Fruit fly (Drosophila melanogaster): ENCODE measurements around the gene CG31294.

CG31294 gene

DNA sequence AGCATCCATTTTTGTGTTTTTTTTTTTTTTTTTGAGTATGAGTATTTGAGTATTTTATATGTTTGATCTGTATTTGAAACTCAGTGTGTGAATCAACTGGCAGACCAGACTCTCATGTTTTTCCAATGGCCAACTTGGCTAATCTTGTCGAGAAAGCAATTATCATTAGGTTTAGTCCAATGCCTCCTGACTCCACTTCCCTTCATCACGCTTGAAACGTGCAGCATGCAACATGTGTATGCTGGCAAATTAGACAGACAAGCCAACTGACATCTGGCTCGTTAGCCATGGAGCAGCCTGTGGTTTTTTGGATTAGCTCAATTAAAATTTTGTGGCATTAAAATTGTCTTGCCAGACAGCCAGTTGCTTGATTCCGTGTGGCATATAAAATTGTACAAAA is at the start of gene CG31294:
CG31294 (minus strand) TSS at position 101 of the 400 bp plus-strand sequence.
- no peak for TF ChIP-seq CG8478 (optimal IDR thresholded peaks at IDR 0.05)
- TF ChIP-seq CTCF (optimal IDR thresholded peaks at IDR 0.05) = no peak

DNA sequence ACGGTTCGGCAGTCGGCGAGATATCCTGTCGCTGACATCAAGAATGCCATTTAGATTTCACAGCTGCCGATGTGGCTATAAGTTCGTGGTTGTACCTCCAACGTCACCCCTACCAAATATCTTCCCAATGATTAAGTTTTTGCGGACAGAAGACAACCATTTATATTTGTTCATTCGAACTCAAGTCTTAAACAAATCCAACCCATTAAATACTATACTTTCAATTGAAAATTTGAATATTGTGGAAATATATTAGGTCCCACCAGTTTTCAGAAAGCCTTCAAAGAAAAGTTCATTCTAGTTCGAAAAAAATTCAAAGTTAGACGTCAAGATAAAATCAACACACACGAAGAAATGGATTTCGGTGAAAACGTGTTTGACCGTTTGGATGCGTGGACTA is 46.4 kb upstream of the CG31294 start, which contains the start of gene CG12784:
CG12784 (plus strand) TSS at position 301 of the 400 bp plus-strand sequence.
- no peak for TF ChIP-seq CTCF (optimal IDR thresholded peaks at IDR 0.05)
- no peak for TF ChIP-seq CG8478 (optimal IDR thresholded peaks at IDR 0.05)

DNA sequence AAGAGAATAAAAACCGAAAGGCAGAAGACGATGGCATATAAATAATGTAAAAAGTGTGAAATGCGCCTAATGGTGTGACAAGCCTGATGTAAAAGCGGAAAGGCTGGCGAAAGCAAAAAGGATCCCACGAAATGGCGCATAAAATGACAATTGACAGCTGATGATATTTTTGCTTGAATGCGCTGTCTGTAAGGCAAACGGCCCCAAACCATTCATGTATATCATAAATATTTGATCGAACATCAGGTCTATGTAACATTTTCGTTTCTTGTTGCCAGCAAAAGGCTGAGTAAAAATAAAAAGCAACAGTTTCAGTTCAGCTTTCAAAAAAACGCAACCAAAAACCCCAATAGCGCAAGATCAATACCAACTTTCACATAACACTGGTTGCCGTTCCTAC is 28.0 kb upstream of the CG31294 start, which contains the start of gene CG4520:
CG4520 (plus strand) TSS at position 301 of the 400 bp plus-strand sequence.
- TF ChIP-seq CTCF (optimal IDR thresholded peaks at IDR 0.05) (no peak), CG8478 (optimal IDR thresholded peaks at IDR 0.05) (no peak)

DNA sequence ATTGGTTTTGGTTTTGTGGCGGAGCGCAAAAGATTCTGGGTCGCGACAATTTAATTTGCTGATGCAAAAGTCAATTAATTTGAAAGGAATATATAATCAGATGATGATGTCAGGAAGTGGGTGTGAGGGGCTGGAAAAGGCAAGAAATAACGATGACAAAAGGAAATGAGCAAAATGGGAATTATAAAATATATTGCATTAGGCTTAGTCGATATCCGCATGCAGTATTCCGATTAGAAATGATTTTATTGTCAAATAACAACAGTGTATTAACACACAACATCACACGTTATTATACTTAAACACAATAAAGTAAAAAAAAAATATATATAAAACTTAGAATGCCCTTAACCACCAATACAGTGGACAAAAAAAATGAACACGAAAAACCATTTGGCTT is 15.1 kb upstream of the CG31294 start, which contains the start of gene CG34274:
CG34274 (plus strand) TSS at position 301 of the 400 bp plus-strand sequence.
- TF ChIP-seq CTCF (optimal IDR thresholded peaks at IDR 0.05) = no peak

DNA sequence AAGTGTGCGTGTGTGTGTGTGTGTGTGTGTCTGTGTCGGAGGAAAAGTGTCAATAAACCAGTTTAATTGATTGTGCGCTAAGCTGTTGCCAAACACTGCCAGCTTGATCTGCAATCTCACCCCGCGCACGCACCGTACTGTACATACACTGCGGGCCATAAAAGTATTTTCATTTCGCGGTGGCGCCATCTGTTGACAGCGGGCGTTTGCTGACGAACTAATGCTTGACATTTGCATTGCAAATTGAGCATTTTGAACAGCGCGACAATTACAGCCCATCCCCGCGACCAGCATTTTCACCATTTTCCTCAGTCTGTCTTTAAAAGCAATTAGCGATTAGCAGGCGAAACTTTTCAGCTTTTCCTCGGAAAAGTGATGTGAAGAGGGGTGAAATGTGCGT is 14.2 kb upstream of the CG31294 start:
- peak; percentile 80 to 86 for TF ChIP-seq CTCF (optimal IDR thresholded peaks at IDR 0.05)
- no peak for TF ChIP-seq CG8478 (optimal IDR thresholded peaks at IDR 0.05)

DNA sequence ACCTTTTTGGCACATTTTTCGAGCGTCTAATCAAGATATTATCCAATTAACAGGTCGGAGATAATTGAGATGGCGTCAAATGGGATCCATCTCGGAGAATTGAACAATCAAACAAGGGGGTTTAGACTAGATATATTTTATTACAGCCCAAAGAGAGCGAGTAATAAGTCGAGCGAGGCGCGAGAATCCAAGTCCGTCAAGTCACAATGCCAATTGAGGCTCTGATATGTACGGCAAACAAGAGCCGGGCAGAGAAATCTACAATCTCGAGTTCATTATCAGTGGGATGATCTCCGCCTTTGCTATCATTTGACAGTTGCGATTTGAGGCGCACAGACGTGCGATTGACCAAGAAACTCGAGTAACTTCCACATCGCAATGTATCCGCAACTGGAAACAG is 12.0 kb downstream of the CG31294 start, which contains the start of gene CG5404:
CG5404 (plus strand) TSS at position 301 of the 400 bp plus-strand sequence.
- TF ChIP-seq CTCF (optimal IDR thresholded peaks at IDR 0.05) (no peak), CG8478 (optimal IDR thresholded peaks at IDR 0.05) (no peak)

DNA sequence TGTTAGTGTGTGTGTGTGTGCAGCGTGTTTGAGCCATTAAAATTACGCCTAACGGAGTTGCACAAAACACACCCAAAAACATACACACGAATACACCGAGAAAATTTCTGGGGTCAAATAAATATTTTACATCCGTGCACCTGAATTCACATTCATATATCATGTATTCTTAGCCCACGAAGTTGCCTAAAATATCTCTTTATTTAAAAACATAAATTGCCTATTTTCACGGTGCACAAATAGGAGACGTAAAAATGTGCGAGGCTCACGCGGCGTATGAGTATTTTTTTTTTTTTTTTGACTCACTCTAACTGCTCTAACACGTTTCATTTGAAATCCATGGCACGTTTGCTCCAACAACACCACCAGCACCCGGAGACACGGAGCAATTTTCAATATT is 15.6 kb downstream of the CG31294 start:
- TF ChIP-seq CTCF (optimal IDR thresholded peaks at IDR 0.05) = no peak
- no peak for TF ChIP-seq CG8478 (optimal IDR thresholded peaks at IDR 0.05)

DNA sequence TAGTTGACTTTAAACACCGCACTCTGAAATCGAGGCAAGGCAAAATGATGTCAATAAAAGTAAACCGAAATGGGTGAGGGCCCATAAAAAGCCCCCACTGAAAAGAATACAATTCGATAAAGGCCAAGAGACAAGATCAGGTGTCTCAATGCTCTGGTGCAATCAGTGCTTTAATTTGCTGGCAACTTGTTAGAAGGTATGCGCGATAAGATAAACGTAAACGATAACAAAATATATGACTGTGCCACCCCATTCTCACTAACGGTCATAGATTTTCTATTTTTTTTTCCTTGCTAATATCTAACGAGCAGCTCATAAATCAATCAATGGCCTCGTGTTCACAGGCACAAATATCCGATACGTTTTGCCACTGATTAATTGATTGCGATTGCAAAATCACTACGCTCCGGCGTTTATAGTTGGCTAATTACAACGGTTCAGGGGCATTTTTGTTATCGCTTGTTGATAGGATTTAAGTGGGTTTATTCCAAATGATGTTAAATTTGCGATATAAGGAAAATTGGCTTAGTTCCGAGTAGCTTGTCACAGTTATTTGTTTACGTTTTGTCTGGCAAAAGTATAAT is 19.8 kb downstream of the CG31294 start:
- no peak for TF ChIP-seq CG8478 (optimal IDR thresholded peaks at IDR 0.05)
- TF ChIP-seq CTCF (optimal IDR thresholded peaks at IDR 0.05) = no peak

DNA sequence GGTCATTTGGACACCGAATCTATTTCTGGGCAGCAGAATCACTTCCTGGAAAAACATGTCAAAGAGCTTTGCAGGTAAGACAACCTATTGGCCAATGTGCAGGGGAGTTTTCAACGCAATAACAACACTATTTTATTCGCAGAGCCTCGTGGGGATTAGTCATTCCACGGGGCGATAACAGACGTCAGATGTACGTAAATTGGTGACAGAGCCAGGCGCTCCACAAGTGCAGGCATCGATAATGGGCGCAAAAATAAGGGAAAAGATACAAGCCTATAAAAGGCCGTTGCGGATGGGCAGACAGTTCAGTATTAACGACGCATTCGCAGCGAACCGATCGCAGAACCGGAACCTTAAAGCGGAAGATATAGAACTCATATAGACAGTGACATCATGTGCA is 21.4 kb downstream of the CG31294 start, which contains the start of gene CG5399:
CG5399 (plus strand) TSS at position 301 of the 400 bp plus-strand sequence.
- no peak for TF ChIP-seq CTCF (optimal IDR thresholded peaks at IDR 0.05)
- no peak for TF ChIP-seq CG8478 (optimal IDR thresholded peaks at IDR 0.05)

DNA sequence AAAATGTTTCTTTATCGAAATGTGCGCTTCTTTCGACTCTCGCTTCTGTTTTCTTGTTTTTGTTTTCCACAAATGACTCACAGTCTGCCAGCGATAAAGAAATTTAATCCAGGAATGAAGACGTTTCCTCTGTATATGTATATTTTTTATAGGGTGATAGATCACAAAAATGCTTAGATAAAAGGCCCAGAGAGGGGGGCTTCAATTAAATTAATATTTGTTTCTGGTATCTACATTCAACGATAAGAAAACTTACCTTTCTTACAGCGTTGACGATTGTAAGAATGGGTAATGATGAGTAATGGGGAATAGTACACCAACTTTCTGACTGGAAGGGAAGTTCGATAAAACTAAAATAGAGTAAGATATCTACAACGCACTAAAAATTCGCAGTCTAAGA is 22.1 kb downstream of the CG31294 start:
- TF ChIP-seq CTCF (optimal IDR thresholded peaks at IDR 0.05) = no peak
- no peak for TF ChIP-seq CG8478 (optimal IDR thresholded peaks at IDR 0.05)

DNA sequence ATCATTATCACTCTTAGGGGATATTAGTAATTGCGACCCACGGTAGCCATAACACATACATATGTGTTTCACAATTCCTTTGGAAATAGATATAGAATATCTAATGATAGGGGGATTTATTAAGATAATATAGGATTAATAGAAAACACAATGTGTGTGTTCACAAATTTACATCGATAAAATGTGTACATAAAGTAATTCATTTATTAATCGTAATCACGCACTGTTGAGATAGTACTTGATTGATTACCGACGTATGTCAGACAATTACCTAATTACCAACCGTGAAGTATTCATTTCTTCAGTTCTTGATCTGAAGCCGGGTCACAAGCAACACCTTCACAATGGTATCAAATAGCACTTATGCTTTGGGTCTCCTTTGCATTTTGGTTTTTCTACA is 23.6 kb downstream of the CG31294 start, which contains the start of gene CG31446:
CG31446 (plus strand) TSS at position 301 of the 400 bp plus-strand sequence.
- TF ChIP-seq CTCF (optimal IDR thresholded peaks at IDR 0.05) = no peak
- no peak for TF ChIP-seq CG8478 (optimal IDR thresholded peaks at IDR 0.05)

DNA sequence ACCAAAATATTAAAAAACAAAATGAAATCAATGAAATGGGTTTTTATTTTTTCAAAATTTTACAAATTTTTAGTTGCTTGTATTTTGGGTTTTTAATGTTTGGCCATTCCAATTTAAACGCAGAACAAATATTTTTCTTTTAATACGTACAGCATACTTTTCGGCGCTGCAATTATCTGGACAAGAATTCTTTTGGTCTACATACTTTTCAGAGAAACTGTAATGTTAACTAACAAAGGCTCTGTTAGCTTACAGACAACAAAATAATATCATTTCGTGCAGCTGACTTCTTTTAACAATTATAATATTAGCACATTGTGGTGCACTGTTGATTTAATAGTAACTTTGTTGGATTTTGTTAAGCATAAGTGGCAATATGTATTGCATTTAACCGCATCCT is 27.9 kb downstream of the CG31294 start:
- no peak for TF ChIP-seq CG8478 (optimal IDR thresholded peaks at IDR 0.05)
- TF ChIP-seq CTCF (optimal IDR thresholded peaks at IDR 0.05) = no peak

DNA sequence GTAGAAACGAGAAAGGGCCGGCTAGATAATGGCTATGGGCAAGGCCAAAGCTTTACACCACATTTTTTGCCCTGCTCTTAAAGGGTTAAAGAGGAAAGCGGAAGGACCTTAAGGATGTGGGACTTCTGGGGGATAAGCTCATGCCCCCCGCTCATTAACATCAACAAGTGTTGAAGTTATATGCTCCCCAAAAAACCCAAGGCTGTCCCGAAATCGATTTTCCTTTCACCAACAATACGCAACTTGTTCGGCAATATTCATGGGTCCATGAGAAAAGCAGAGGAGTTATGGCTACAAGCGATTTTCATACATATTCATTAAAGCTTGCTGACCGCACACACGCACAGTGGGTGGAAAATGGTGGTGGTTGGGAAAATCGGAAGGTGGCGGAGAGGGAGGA is 35.7 kb downstream of the CG31294 start:
- TF ChIP-seq CTCF (optimal IDR thresholded peaks at IDR 0.05) = no peak

DNA sequence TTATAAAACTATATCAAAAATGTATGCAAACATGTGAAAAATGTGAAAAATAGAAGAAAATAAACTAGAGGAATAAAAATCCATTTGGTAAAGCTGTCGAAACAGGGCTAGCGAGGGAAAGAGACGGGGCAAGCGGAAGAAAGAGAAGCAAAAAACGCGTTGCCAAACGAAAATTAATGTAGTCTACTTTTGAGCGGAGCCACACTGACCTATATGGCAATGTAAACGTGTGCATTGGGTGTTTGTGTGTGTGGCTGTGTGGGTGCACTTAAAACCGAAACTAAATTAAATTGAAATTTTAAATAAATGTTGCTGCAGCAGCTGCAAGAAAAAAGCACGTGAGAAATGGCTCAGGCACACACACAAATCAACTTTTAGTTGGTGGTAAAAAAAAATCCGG is 36.4 kb downstream of the CG31294 start:
- TF ChIP-seq CTCF (optimal IDR thresholded peaks at IDR 0.05) (no peak), CG8478 (optimal IDR thresholded peaks at IDR 0.05) (no peak)

DNA sequence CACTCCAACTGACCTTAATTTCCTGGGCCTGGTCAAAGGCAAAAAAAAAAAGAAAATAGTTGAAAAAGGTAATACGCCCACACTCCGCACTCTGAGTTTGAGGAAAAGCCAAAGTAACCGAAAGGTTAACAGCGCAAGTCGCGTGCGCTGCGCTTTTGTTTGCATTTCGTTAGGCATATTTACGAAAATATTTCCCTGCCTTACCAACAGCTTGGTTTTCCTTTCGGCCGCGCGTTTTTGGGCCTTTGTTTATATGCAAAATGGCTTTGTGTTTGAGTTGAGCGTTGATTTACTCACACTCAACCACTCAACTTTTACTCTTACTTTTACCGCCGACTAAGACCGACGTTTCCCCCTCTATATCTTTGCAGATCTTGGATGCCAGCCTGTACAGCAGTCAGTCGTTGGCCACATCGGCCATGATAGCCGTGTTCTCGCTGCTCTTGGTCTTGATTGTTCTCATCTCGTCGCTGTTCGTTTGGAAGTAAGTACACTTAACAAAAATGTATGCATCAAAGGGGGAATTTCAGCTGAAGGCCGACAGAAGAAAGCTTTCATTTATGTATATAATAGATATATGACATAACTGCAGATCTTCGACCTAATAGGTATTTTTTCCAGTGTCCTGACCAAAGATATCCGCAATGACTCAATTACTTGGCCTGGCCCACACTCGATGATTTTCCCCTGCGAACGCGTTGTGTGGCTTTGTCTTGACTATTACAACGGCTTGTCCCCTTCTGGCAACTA is 37.4 kb downstream of the CG31294 start:
- TF ChIP-seq CG8478 (optimal IDR thresholded peaks at IDR 0.05) = no peak
- TF ChIP-seq CTCF (optimal IDR thresholded peaks at IDR 0.05) = no peak

DNA sequence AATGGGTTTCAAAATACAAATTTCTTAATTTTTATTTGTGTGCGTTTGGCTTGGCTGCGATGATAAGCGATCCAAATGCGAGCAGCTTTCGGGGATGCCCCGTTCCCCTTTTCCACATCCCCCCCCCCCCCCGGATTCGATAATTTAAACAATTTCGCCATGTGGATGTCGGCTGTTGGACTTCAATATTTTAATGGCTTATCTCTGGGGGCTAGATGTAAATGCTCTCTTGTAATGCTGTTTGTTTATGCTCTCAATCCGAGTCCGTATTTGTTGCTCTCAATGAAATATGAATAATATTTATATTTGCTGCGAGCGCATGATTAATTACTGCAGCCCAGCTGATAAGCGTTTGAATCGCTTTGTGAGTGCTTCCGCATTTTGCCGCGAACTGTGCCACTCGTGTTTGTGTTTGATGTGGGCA is 38.8 kb downstream of the CG31294 start:
- TF ChIP-seq CTCF (optimal IDR thresholded peaks at IDR 0.05) (no peak), CG8478 (optimal IDR thresholded peaks at IDR 0.05) (no peak)

Measured in S2 (cell line).